Fruit fly (Drosophila melanogaster): Measurements from ENCODE around the gene CG32554.
"Not testable (repeated sequence)": the region's sequence is repeated elsewhere in the genome, so short reads cannot be mapped to it uniquely, and the experiment has no call there.

- TF ChIP-seq h, Sin3A (optimal IDR thresholded peaks at IDR 0.05): not testable (repeated sequence)
Observed at dm6 chrX:17899402-17899801, 46.9 kb upstream of the CG32554 start, which contains the start of gene Gss2.
